Fruit fly (Drosophila melanogaster) whole organism, adult: ENCODE results near the gene Paf-AHalpha.

Experiments used
- CG11617 ChIP-seq: fragments of 200-800 bp; sonication (Bioruptor generic); optimal IDR thresholded peaks from 2 replicates; lab custom pipeline; 2017; ENCODE audit warnings: mild to moderate bottlenecking, missing biosample characterization, missing genetic modification reagents, missing genetic modification characterization
- CG12768 ChIP-seq: fragments of 200-800 bp; sonication (Bioruptor generic); optimal IDR thresholded peaks from 2 replicates; lab custom pipeline; 2017; ENCODE audit warnings: missing biosample characterization, missing genetic modification characterization, mild to moderate bottlenecking, moderate library complexity, missing genetic modification reagents
- CG33017 ChIP-seq: fragments of 200-800 bp; sonication (Bioruptor generic); optimal IDR thresholded peaks from 2 replicates; lab custom pipeline; 2018; ENCODE audit warnings: missing biosample characterization, mild to moderate bottlenecking, missing genetic modification characterization, moderate library complexity
- Crg-1 ChIP-seq: fragments of 200-800 bp; sonication (Bioruptor generic); optimal IDR thresholded peaks from 2 replicates; lab custom pipeline; 2016; ENCODE audit warnings: missing biosample characterization, missing genetic modification characterization
- Mnt ChIP-seq: fragments of 200-800 bp; sonication (Bioruptor generic); optimal IDR thresholded peaks from 2 replicates; lab custom pipeline; 2016; ENCODE audit warnings: missing biosample characterization, mild to moderate bottlenecking, missing genetic modification characterization
- cic ChIP-seq: fragments of 200-800 bp; sonication (Bioruptor generic); optimal IDR thresholded peaks from 2 replicates; lab custom pipeline; 2017; ENCODE audit warnings: missing biosample characterization, mild to moderate bottlenecking, missing genetic modification characterization, moderate library complexity
- toe ChIP-seq: fragments of 200-800 bp; sonication (Bioruptor generic); optimal IDR thresholded peaks from 2 replicates; lab custom pipeline; 2016; ENCODE audit warnings: missing biosample characterization, missing genetic modification characterization

DNA sequence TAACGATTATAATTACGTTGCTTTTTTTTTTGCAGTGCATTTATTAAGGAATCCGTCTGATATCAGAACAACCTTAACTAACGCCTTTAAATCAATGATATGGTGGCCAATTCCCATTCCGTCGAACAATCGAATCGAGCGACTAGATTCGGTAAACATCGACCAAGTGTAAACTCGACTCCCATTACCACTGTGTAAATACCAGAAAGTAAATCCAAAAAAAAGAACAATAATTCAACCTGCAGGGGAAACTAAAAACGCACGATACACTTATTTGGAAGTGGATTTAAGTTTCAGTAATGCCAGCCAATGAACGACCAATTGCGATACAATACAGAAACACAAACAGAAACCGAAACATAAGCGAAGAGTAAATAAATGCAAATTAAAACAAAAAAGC, 20.1 kb upstream of the Paf-AHalpha start:
- TF ChIP-seq CG12768 (GFP tag; lab: Kevin White, UChicago) (no peak), Crg-1 (GFP tag; lab: Kevin White, UChicago) (no peak), CG11617 (GFP tag; lab: Kevin White, UChicago) (no peak), cic (no peak), toe (no peak), CG33017 (tag; lab: Kevin White, UChicago) (no peak), Mnt (GFP tag; lab: Kevin White, UChicago) (no peak)
